Fruit fly (Drosophila melanogaster): ENCODE results near the gene CG8630.

The CG8630 gene

dm6 chr3R:13275473-13275872, 4.0 kb upstream of the CG8630 start:
- no peak for TF ChIP-seq pan (optimal IDR thresholded peaks at IDR 0.05)
- TF ChIP-seq CG8478 (optimal IDR thresholded peaks at IDR 0.05) = no peak
- no peak for TF ChIP-seq psq (optimal IDR thresholded peaks at IDR 0.05)
- no peak for TF ChIP-seq usp (GFP tag; optimal IDR thresholded peaks at IDR 0.05)
- TF ChIP-seq EcR (GFP tag; optimal IDR thresholded peaks at IDR 0.05) = no peak
- TF ChIP-seq Dll (optimal IDR thresholded peaks at IDR 0.05) = no peak

dm6 chr3R:13285110-13285509, 5.6 kb downstream of the CG8630 start:
- TF ChIP-seq EcR (GFP tag; optimal IDR thresholded peaks at IDR 0.05) = no peak

- TF ChIP-seq pan (optimal IDR thresholded peaks at IDR 0.05) = no peak
- TF ChIP-seq psq (optimal IDR thresholded peaks at IDR 0.05) = no peak
- no peak for TF ChIP-seq Dll (optimal IDR thresholded peaks at IDR 0.05)
- TF ChIP-seq CG8478 (optimal IDR thresholded peaks at IDR 0.05) = no peak
- no peak for TF ChIP-seq usp (GFP tag; optimal IDR thresholded peaks at IDR 0.05)
- no peak for TF ChIP-seq EcR (GFP tag; optimal IDR thresholded peaks at IDR 0.05)
These were observed 6.6 kb downstream of the CG8630 start, which contains the start of gene CG15888 for dm6 chr3R:13286118-13286579. Gene CG15888 (minus strand): TSS chr3R:13286529.

- TF ChIP-seq usp (GFP tag; optimal IDR thresholded peaks at IDR 0.05) (no peak), CG8478 (optimal IDR thresholded peaks at IDR 0.05) (no peak), pan (optimal IDR thresholded peaks at IDR 0.05) (no peak), psq (optimal IDR thresholded peaks at IDR 0.05) (no peak), EcR (GFP tag; optimal IDR thresholded peaks at IDR 0.05) (no peak), Dll (optimal IDR thresholded peaks at IDR 0.05) (no peak)
These were observed 9.3 kb downstream of the CG8630 start, which contains the start of gene apn for dm6 chr3R:13288763-13289312. Gene apn (minus strand): TSS chr3R:13288813.

DNA sequence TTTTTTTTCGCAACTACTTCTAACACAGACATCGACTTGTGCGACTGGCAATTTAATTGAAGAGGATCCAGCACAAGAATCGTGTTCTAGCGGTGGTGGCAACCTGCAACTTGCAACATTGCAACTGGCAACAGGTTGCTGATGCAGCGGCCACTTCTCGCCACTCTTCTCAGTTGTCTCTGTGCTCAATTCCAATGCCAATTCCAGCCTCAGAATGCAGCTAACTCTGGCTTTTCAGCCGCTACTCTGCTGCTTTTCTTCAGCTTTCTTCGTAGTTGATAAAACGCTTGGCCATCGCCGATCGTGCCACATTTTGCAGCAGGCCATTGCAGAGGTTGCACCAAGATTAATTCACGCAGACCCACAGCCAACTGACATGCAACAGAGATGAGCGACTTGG, 10.8 kb downstream of the CG8630 start, which contains the start of gene Osi22:
Gene Osi22, plus strand, starts transcription at position 301 of the 400 bp plus-strand sequence.
- TF ChIP-seq pan (optimal IDR thresholded peaks at IDR 0.05) = no peak
- no peak for TF ChIP-seq Dll (optimal IDR thresholded peaks at IDR 0.05)
- TF ChIP-seq usp (GFP tag; optimal IDR thresholded peaks at IDR 0.05) = no peak
- no peak for TF ChIP-seq CG8478 (optimal IDR thresholded peaks at IDR 0.05)
- TF ChIP-seq EcR (GFP tag; optimal IDR thresholded peaks at IDR 0.05) = no peak
- no peak for TF ChIP-seq psq (optimal IDR thresholded peaks at IDR 0.05)

- TF ChIP-seq CG8478 (optimal IDR thresholded peaks at IDR 0.05) = no peak
- no peak for TF ChIP-seq usp (GFP tag; optimal IDR thresholded peaks at IDR 0.05)
- TF ChIP-seq psq (optimal IDR thresholded peaks at IDR 0.05) = no peak
These were observed 13.7 kb downstream of the CG8630 start, which contains the start of gene wntD for dm6 chr3R:13293148-13293756. Gene wntD (minus strand): TSS chr3R:13293198.

DNA sequence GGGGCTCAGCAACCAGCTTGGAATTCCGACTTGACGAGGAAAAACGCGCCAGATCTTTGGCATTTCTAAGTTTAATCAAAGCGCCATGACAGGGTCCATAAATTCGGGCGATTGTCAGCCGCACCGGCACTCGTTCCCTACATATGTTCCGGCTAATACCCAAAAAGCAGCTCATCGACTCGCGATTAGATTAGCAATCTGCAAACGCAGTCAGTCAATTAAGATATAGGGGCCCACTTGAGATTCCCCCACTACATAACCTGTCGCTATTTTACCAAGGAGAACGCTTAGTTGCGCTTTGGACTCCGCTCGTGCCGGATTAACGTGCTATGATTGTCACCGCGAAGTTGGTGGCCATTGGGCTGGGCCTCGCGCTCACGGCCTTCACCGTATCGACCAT, 14.9 kb downstream of the CG8630 start, which contains the start of gene CG8773:
Gene CG8773, plus strand, starts transcription at position 288 of the 400 bp plus-strand sequence.
- TF ChIP-seq EcR (GFP tag; optimal IDR thresholded peaks at IDR 0.05) = no peak
- no peak for TF ChIP-seq Dll (optimal IDR thresholded peaks at IDR 0.05)
- no peak for TF ChIP-seq pan (optimal IDR thresholded peaks at IDR 0.05)
- no peak for TF ChIP-seq CG8478 (optimal IDR thresholded peaks at IDR 0.05)
- no peak for TF ChIP-seq psq (optimal IDR thresholded peaks at IDR 0.05)
- TF ChIP-seq usp (GFP tag; optimal IDR thresholded peaks at IDR 0.05) = no peak

- TF ChIP-seq pan (optimal IDR thresholded peaks at IDR 0.05) = no peak
These were observed 18.7 kb downstream of the CG8630 start, which contains the start of gene CG8774 for dm6 chr3R:13298114-13298818. Gene CG8774 (plus strand): TSS chr3R:13298768.

dm6 chr3R:13302348-13302747, 22.8 kb downstream of the CG8630 start, which contains the start of gene CG32473:
Gene CG32473 (plus strand): TSS chr3R:13302648.
- TF ChIP-seq EcR (GFP tag; optimal IDR thresholded peaks at IDR 0.05) = no peak
- TF ChIP-seq psq (optimal IDR thresholded peaks at IDR 0.05) = no peak
- TF ChIP-seq CG8478 (optimal IDR thresholded peaks at IDR 0.05) = no peak
- no peak for TF ChIP-seq usp (GFP tag; optimal IDR thresholded peaks at IDR 0.05)
- TF ChIP-seq pan (optimal IDR thresholded peaks at IDR 0.05) = no peak
- TF ChIP-seq Dll (optimal IDR thresholded peaks at IDR 0.05) = no peak

dm6 chr3R:13303126-13303525, 23.6 kb downstream of the CG8630 start, which contains the start of gene CG43208:
Gene CG43208 (plus strand): TSS chr3R:13303426.
- TF ChIP-seq pan (optimal IDR thresholded peaks at IDR 0.05) = no peak
- TF ChIP-seq usp (GFP tag; optimal IDR thresholded peaks at IDR 0.05) = no peak
- no peak for TF ChIP-seq psq (optimal IDR thresholded peaks at IDR 0.05)
- no peak for TF ChIP-seq CG8478 (optimal IDR thresholded peaks at IDR 0.05)
- TF ChIP-seq Dll (optimal IDR thresholded peaks at IDR 0.05) = no peak
- no peak for TF ChIP-seq EcR (GFP tag; optimal IDR thresholded peaks at IDR 0.05)

DNA sequence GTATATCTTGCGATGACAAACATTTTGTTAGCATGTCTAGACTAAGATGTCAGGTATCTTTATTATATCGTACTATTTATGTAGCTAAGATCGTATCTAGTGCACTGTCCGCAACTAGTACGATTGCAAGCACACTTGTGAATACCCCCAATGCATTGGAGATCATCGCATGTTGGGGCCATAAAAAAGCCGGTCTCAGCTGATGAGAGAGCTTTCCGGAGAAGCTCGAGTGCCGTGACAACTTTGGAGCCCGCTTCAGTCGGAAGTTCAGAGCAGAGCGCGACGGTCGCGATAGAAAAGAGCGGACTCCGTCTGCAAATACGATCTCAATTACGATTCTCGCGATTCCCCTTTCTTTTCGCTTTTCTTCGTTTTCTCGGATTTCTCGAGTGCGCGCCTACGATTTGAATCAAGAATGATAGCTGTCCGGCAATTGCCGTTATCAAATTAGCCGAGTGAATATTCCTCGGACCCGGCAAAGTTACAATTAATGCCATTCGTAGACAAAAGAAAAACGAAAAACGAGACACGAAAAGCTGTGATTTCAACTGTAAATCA, 25.1 kb downstream of the CG8630 start:
- TF ChIP-seq Dll (optimal IDR thresholded peaks at IDR 0.05) = no peak
- no peak for TF ChIP-seq EcR (GFP tag; optimal IDR thresholded peaks at IDR 0.05)
- TF ChIP-seq CG8478 (optimal IDR thresholded peaks at IDR 0.05) = no peak
- no peak for TF ChIP-seq pan (optimal IDR thresholded peaks at IDR 0.05)
- no peak for TF ChIP-seq psq (optimal IDR thresholded peaks at IDR 0.05)
- no peak for TF ChIP-seq usp (GFP tag; optimal IDR thresholded peaks at IDR 0.05)

Measured in whole organism.